Worm (Caenorhabditis elegans) whole organism, young adult: Measurements from ENCODE around the gene bath-10.

Source experiments
- F22D6.2 ChIP-seq: sonication (generic microtip); optimal IDR thresholded peaks from 2 replicates; lab custom pipeline; 2016; ENCODE audit warnings: mild to moderate bottlenecking, missing genetic modification characterization, missing compliant biosample characterization
- ZK185.1 ChIP-seq: sonication (generic microtip); optimal IDR thresholded peaks from 2 replicates; lab custom pipeline; 2016; ENCODE audit warnings: mild to moderate bottlenecking, missing genetic modification characterization, missing compliant biosample characterization; ENCODE audit not compliant: poor library complexity, severe bottlenecking
- athp-1 ChIP-seq: sonication (generic microtip); optimal IDR thresholded peaks from 2 replicates; lab custom pipeline; 2017; ENCODE audit warnings: mild to moderate bottlenecking, missing genetic modification characterization, missing compliant biosample characterization
- dpl-1 ChIP-seq: fragments of 150-350 bp; optimal IDR thresholded peaks from 2 replicates; lab custom pipeline; 2014; ENCODE audit warnings: missing biosample characterization, missing genetic modification reagents, missing genetic modification characterization
- efl-1 ChIP-seq: fragments of 150-350 bp; optimal IDR thresholded peaks from 2 replicates; lab custom pipeline; 2014; ENCODE audit warnings: missing biosample characterization, missing genetic modification reagents, missing genetic modification characterization
- him-1 ChIP-seq: sonication (generic microtip); optimal IDR thresholded peaks from 2 replicates; lab custom pipeline; 2016; ENCODE audit warnings: missing genotype, missing genetic modification reagents, missing genetic modification characterization, missing compliant biosample characterization
- nhr-80 ChIP-seq: sonication (generic microtip); optimal IDR thresholded peaks from 2 replicates; lab custom pipeline; 2016; ENCODE audit warnings: missing genetic modification characterization, missing compliant biosample characterization
- repo-1 ChIP-seq: sonication (generic microtip); optimal IDR thresholded peaks from 2 replicates; lab custom pipeline; 2017; ENCODE audit warnings: mild to moderate bottlenecking, missing genetic modification characterization, missing compliant biosample characterization
- snpc-4 ChIP-seq, 5 experiments: fragments of 150-350 bp in 1 of 5; sonication (generic microtip) in 4 of 5; optimal IDR thresholded peaks; 2 replicates each; lab custom pipeline; 2014 to 2018; ENCODE audit warnings: missing genetic modification characterization in 5 of 5, missing biosample characterization in 3 of 5, antibody characterized with exemption in 2 of 5, mild to moderate bottlenecking in 2 of 5, missing compliant biosample characterization in 2 of 5, missing genotype in 2 of 5, moderate library complexity in 2 of 5, missing genetic modification reagents in 1 of 5
- sptf-2 ChIP-seq: fragments of 200-800 bp; sonication (Bioruptor generic); optimal IDR thresholded peaks from 2 replicates; lab custom pipeline; 2018; ENCODE audit warnings: mild to moderate bottlenecking, missing genetic modification characterization, missing compliant biosample characterization
- unc-130 ChIP-seq: sonication (generic microtip); optimal IDR thresholded peaks from 2 replicates; lab custom pipeline; 2016; ENCODE audit warnings: missing genetic modification reagents, missing genetic modification characterization, missing compliant biosample characterization
- unc-62 ChIP-seq: fragments of 150-350 bp; optimal IDR thresholded peaks from 2 replicates; lab custom pipeline; 2014; ENCODE audit warnings: missing biosample characterization, missing genetic modification reagents, missing genetic modification characterization
- ztf-22 ChIP-seq: fragments of 200-800 bp; sonication (Bioruptor generic); optimal IDR thresholded peaks from 2 replicates; lab custom pipeline; 2018; ENCODE audit warnings: mild to moderate bottlenecking, missing genetic modification characterization, moderate library complexity, missing compliant biosample characterization
- ztf-6 ChIP-seq: fragments of 200-800 bp; sonication (Bioruptor generic); IDR thresholded peaks from 2 replicates; pipeline ENCODE4 v1.3.6; 2022; ENCODE audit warnings: missing genetic modification reagents, missing genetic modification characterization, missing compliant biosample characterization

DNA sequence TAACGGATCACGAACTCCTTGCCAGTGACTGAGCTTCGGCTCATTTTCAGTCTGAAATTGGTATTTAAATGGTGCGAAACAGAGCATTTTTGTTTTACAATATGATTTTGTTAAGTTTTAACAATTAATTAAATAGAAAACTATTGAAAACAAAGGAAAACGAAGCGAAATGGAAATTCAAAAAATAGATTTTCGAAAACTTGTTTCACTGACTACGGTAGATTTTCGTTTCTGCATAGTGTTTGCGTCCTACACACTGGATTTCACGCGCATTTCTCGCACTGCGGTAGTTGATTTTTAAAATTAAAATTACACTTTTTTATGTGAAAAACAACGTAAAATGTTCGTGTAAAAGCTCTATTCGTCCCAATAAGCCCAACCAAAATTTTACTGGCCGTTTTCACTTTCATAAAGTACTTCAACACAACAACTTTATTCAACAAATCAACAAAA is 28.5 kb upstream of the bath-10 start, which contains the start of gene bath-30:
- TF ChIP-seq ZK185.1 (tag; lab: Kevin White, UChicago), result no peak
- no peak for TF ChIP-seq unc-62 (GFP tag; lab: Kevin White, UChicago)
- no peak for TF ChIP-seq unc-130 (GFP tag; lab: Kevin White, UChicago)
- TF ChIP-seq F22D6.2, result no peak
- no peak for TF ChIP-seq him-1
- TF ChIP-seq ztf-6 (GFP tag; lab: Robert Waterston, UW), result no peak
- TF ChIP-seq snpc-4 (GFP tag; optimal IDR thresholded peaks at IDR 0.05; lab: Kevin White, UChicago), result no peak
- no peak for TF ChIP-seq snpc-4 (tag; optimal IDR thresholded peaks at IDR 0.05; lab: Kevin White, UChicago)
- TF ChIP-seq dpl-1, result no peak
- no peak for TF ChIP-seq repo-1 (tag; lab: Kevin White, UChicago)
- TF ChIP-seq ztf-22, result no peak
- TF ChIP-seq efl-1 (GFP tag; lab: Kevin White, UChicago), result no peak
- no peak for TF ChIP-seq nhr-80 (tag; lab: Kevin White, UChicago)
- no peak for TF ChIP-seq athp-1 (tag; lab: Kevin White, UChicago)
- no peak for TF ChIP-seq sptf-2
